Worm (Caenorhabditis elegans): ENCODE results near the gene F40H6.5.
A peak's percentile ranks its signal among the peaks of the same experiment; 100 is the strongest.

The F40H6.5 gene

DNA sequence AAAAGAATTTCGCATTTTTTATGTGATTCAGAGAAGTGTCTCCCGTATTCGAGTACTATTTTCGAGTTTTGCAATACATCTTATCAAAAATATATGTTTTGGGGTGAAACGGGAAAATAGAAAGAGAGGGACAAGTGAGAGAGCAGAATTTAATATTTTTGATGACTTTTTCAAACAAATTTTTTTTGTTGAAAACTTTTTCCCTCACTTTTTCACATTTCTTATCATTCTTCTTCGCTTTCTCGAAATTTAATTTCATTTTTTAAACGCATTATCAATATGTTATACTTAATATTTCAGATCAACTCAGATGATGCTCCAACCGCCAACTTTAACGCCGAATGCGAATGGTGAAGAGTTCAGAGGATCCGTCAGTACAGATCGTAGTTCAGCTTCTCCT lies 24.7 kb upstream of the F40H6.5 start, which contains the start of gene attf-4:
attf-4 (plus strand) TSS at position 301 of the 400 bp plus-strand sequence.
- TF ChIP-seq lin-35 (GFP tag; optimal IDR thresholded peaks at IDR 0.05), result no peak
- TF ChIP-seq lsy-2 (tag; optimal IDR thresholded peaks at IDR 0.05), result peak in 1 of 2 experiments; percentile 2
- TF ChIP-seq lin-14 (GFP tag; optimal IDR thresholded peaks at IDR 0.05), result peak; percentile 37

DNA sequence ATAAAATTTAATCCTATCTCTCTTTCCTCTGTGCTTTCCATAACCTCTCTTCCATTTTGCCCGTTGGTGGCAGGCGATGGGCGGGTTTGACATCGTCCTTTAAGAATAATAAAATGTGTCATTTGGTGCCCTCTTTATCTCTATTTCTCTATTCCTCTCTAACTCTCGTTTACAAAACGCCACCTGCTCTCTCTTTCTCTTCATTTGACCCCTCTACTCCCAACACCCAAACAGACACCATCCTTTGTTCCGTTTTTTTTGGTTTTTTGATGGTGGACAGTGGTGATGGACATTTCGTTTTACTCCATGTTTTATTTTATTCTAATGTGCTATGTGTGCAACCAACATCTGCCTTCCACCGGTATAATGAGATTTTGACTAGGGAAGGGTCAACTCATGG lies 23.3 kb upstream of the F40H6.5 start:
- no peak for TF ChIP-seq jun-1 (tag; optimal IDR thresholded peaks at IDR 0.05)
- TF ChIP-seq C34B4.2 (tag; optimal IDR thresholded peaks at IDR 0.05), result no peak
- TF ChIP-seq dpl-1 (GFP tag; optimal IDR thresholded peaks at IDR 0.05), result no peak
- peak; percentile 25 for TF ChIP-seq mep-1 (tag; optimal IDR thresholded peaks at IDR 0.05)
- peak; percentile 9 to 20 for TF ChIP-seq efl-1 (optimal IDR thresholded peaks at IDR 0.05)
- TF ChIP-seq efl-1 (GFP tag; optimal IDR thresholded peaks at IDR 0.05 in 1 of 2), result peak in 1 of 2 experiments; percentile 65
- TF ChIP-seq pag-3 (tag; optimal IDR thresholded peaks at IDR 0.05; ENCODE audit: borderline replicate concordance, insufficient read depth), result no peak
- no peak for TF ChIP-seq elt-3 (tag; optimal IDR thresholded peaks at IDR 0.05)
- no peak for TF ChIP-seq snpc-4 (tag; optimal IDR thresholded peaks at IDR 0.05)
- no peak for TF ChIP-seq nhr-90 (tag; optimal IDR thresholded peaks at IDR 0.05; ENCODE audit: poor library complexity)
- no peak for TF ChIP-seq C04F5.9 (tag; optimal IDR thresholded peaks at IDR 0.05)
- no peak for TF ChIP-seq nhr-19 (GFP tag; conservative IDR thresholded peaks at IDR 0.05)
- TF ChIP-seq lsy-2 (tag; optimal IDR thresholded peaks at IDR 0.05), result peak in 1 of 2 experiments; percentile 29
- TF ChIP-seq pqm-1 (tag; optimal IDR thresholded peaks at IDR 0.05), result no peak
- no peak for TF ChIP-seq nhr-77 (tag; optimal IDR thresholded peaks at IDR 0.05)
- no peak for TF ChIP-seq fos-1 (tag; optimal IDR thresholded peaks at IDR 0.05)
- no peak for TF ChIP-seq lin-35 (GFP tag; optimal IDR thresholded peaks at IDR 0.05)
- TF ChIP-seq unc-130 (tag; optimal IDR thresholded peaks at IDR 0.05), result no peak
- TF ChIP-seq Y116A8C.19 (tag; optimal IDR thresholded peaks at IDR 0.05; ENCODE audit: borderline replicate concordance), result no peak
- TF ChIP-seq nhr-11 (tag; optimal IDR thresholded peaks at IDR 0.05), result no peak
- TF ChIP-seq efl-3 (GFP tag; optimal IDR thresholded peaks at IDR 0.05), result no peak
- no peak for TF ChIP-seq egl-13 (tag; optimal IDR thresholded peaks at IDR 0.05)
- TF ChIP-seq ama-1 (optimal IDR thresholded peaks at IDR 0.05), result no peak
- no peak for TF ChIP-seq tlp-1 (tag; optimal IDR thresholded peaks at IDR 0.05)
- TF ChIP-seq aly-2 (tag; optimal IDR thresholded peaks at IDR 0.05), result no peak
- TF ChIP-seq sup-37 (GFP tag; optimal IDR thresholded peaks at IDR 0.05), result no peak
- TF ChIP-seq unc-86 (tag; optimal IDR thresholded peaks at IDR 0.05), result peak; percentile 25
- TF ChIP-seq tbx-2 (tag; optimal IDR thresholded peaks at IDR 0.05), result no peak
- TF ChIP-seq irx-1 (tag; optimal IDR thresholded peaks at IDR 0.05), result no peak
- peak; percentile 30 for TF ChIP-seq vab-15 (tag; optimal IDR thresholded peaks at IDR 0.05)
- TF ChIP-seq ceh-90 (tag; optimal IDR thresholded peaks at IDR 0.05), result no peak
- TF ChIP-seq dsc-1 (tag; optimal IDR thresholded peaks at IDR 0.05), result no peak
- no peak for TF ChIP-seq aha-1 (tag; optimal IDR thresholded peaks at IDR 0.05)
- TF ChIP-seq ztf-11 (tag; optimal IDR thresholded peaks at IDR 0.05), result peak in 1 of 2 experiments; percentile 7
- no peak for TF ChIP-seq C16A3.4 (tag; optimal IDR thresholded peaks at IDR 0.05)
- TF ChIP-seq sptf-1 (tag; optimal IDR thresholded peaks at IDR 0.05), result no peak
- TF ChIP-seq isw-1 (GFP tag; IDR thresholded peaks at IDR 0.05), result no peak
- no peak for TF ChIP-seq nhr-20 (tag; optimal IDR thresholded peaks at IDR 0.05)
- TF ChIP-seq F16B12.6 (tag; optimal IDR thresholded peaks at IDR 0.05), result no peak
- TF ChIP-seq ztf-4 (tag; optimal IDR thresholded peaks at IDR 0.05), result no peak
- no peak for TF ChIP-seq ets-5 (GFP tag; IDR thresholded peaks at IDR 0.05)
- TF ChIP-seq nhr-47 (tag; optimal IDR thresholded peaks at IDR 0.05), result no peak
- peak; percentile 53 for TF ChIP-seq lin-14 (GFP tag; optimal IDR thresholded peaks at IDR 0.05)
- TF ChIP-seq snu-23 (GFP tag; optimal IDR thresholded peaks at IDR 0.05), result peak; percentile 29
- TF ChIP-seq swsn-7 (tag; optimal IDR thresholded peaks at IDR 0.05), result peak; percentile 16
- TF ChIP-seq sox-4 (tag; optimal IDR thresholded peaks at IDR 0.05), result no peak
- TF ChIP-seq unc-30 (tag; optimal IDR thresholded peaks at IDR 0.05), result no peak
- no peak for TF ChIP-seq fkh-10 (GFP tag; optimal IDR thresholded peaks at IDR 0.05)
- no peak for TF ChIP-seq unc-62 (GFP tag; optimal IDR thresholded peaks at IDR 0.05)
- no peak for TF ChIP-seq nhr-76 (tag; optimal IDR thresholded peaks at IDR 0.05)
- TF ChIP-seq mdl-1 (tag; optimal IDR thresholded peaks at IDR 0.05), result no peak
- TF ChIP-seq rnt-1 (tag; optimal IDR thresholded peaks at IDR 0.05), result peak; percentile 43

Measured in whole organism, L1 larva.